Fruit fly (Drosophila melanogaster) whole organism, embryonic: ENCODE data around the gene mib1.
A peak's percentile ranks its signal among the peaks of the same experiment; 100 is the strongest.

Experiments used
- Bdp1 ChIP-seq: fragments of 200-800 bp; sonication (Bioruptor generic); optimal IDR thresholded peaks from 3 replicates; lab custom pipeline; 2016; ENCODE audit warnings: missing biosample characterization, missing genetic modification characterization
- Blimp-1 ChIP-seq: fragments of 200-800 bp; sonication (Bioruptor generic); optimal IDR thresholded peaks from 3 replicates; lab custom pipeline; 2018; ENCODE audit warnings: missing biosample characterization, missing genetic modification characterization, mild to moderate bottlenecking, moderate library complexity, missing genetic modification reagents
- CG10274 ChIP-seq: fragments of 200-800 bp; sonication (Bioruptor generic); optimal IDR thresholded peaks from 3 replicates; lab custom pipeline; 2017; ENCODE audit warnings: missing biosample characterization, mild to moderate bottlenecking, missing genetic modification characterization
- CG10959 ChIP-seq: fragments of 200-800 bp; sonication (Bioruptor generic); IDR thresholded peaks from 2 replicates; pipeline ENCODE4 v1.3.6; 2022; ENCODE audit warnings: missing biosample characterization, missing genetic modification characterization
- CG11085 ChIP-seq: fragments of 200-800 bp; sonication (Bioruptor generic); IDR thresholded peaks from 2 replicates; pipeline ENCODE4 v1.3.6; 2022; ENCODE audit warnings: missing biosample characterization, missing genetic modification characterization
- CG12299 ChIP-seq: fragments of 200-800 bp; sonication (Bioruptor generic); optimal IDR thresholded peaks from 2 replicates; lab custom pipeline; 2018; ENCODE audit warnings: missing biosample characterization, mild to moderate bottlenecking, missing genetic modification characterization
- CG12769 ChIP-seq: fragments of 200-800 bp; sonication (Bioruptor generic); optimal IDR thresholded peaks from 2 replicates; lab custom pipeline; 2019; ENCODE audit warnings: missing biosample characterization, mild to moderate bottlenecking, missing genetic modification characterization, moderate library complexity
- CG14965 ChIP-seq: fragments of 200-800 bp; sonication (Bioruptor generic); optimal IDR thresholded peaks from 2 replicates; lab custom pipeline; 2016; ENCODE audit warnings: missing biosample characterization, missing genetic modification characterization, borderline replicate concordance
- CG15601 ChIP-seq: fragments of 200-800 bp; sonication (Bioruptor generic); optimal IDR thresholded peaks from 3 replicates; lab custom pipeline; 2019; ENCODE audit warnings: missing biosample characterization, mild to moderate bottlenecking, missing genetic modification characterization, moderate library complexity
- CG17186 ChIP-seq: fragments of 200-800 bp; sonication (Bioruptor generic); optimal IDR thresholded peaks from 3 replicates; lab custom pipeline; 2017; ENCODE audit warnings: missing biosample characterization, missing genetic modification reagents, missing genetic modification characterization
- CG31388 ChIP-seq: fragments of 200-800 bp; sonication (Bioruptor generic); optimal IDR thresholded peaks from 2 replicates; lab custom pipeline; 2016; ENCODE audit warnings: missing biosample characterization, missing genetic modification characterization
- CG34224 ChIP-seq: fragments of 200-800 bp; sonication (Bioruptor generic); IDR thresholded peaks from 3 replicates; pipeline ENCODE4 v1.3.6; 2022; ENCODE audit warnings: missing biosample characterization, missing genetic modification characterization; ENCODE audit not compliant: partially characterized antibody
- CG42726 ChIP-seq: fragments of 200-800 bp; sonication (Bioruptor generic); IDR thresholded peaks from 2 replicates; pipeline ENCODE4 v1.3.6; 2022; ENCODE audit warnings: missing biosample characterization, missing genetic modification characterization; ENCODE audit not compliant: partially characterized antibody
- CG4328 ChIP-seq: fragments of 200-800 bp; sonication (Bioruptor generic); optimal IDR thresholded peaks from 3 replicates; lab custom pipeline; 2017; ENCODE audit warnings: missing biosample characterization, missing genetic modification reagents, missing genetic modification characterization
- CG43689 ChIP-seq: fragments of 200-800 bp; sonication (Bioruptor generic); IDR thresholded peaks from 2 replicates; pipeline ENCODE4 v1.3.6; 2022; ENCODE audit warnings: missing biosample characterization, missing genetic modification characterization
- CG7372 ChIP-seq: fragments of 200-800 bp; sonication (Bioruptor generic); IDR thresholded peaks from 2 replicates; pipeline ENCODE4 v1.3.6; 2022; ENCODE audit warnings: missing biosample characterization, missing genetic modification characterization
- CG7556 ChIP-seq: fragments of 200-800 bp; sonication (Bioruptor generic); optimal IDR thresholded peaks from 2 replicates; lab custom pipeline; 2017; ENCODE audit warnings: missing biosample characterization, mild to moderate bottlenecking, missing genetic modification characterization
- CG8290 ChIP-seq, 3 experiments: fragments of 200-800 bp; sonication (Bioruptor generic); optimal IDR thresholded peaks; 2 replicates each; lab custom pipeline; 2016 to 2019; ENCODE audit warnings: missing biosample characterization in 3 of 3, missing genetic modification characterization in 3 of 3, mild to moderate bottlenecking in 2 of 3, moderate library complexity in 1 of 3
- CG9609 ChIP-seq: fragments of 200-800 bp; sonication (Bioruptor generic); optimal IDR thresholded peaks from 3 replicates; lab custom pipeline; 2016; ENCODE audit warnings: missing biosample characterization, missing genetic modification characterization
- CG9932 ChIP-seq: fragments of 200-800 bp; sonication (Bioruptor generic); IDR thresholded peaks from 2 replicates; pipeline ENCODE4 v1.3.6; 2022; ENCODE audit warnings: missing biosample characterization, missing genetic modification characterization
- CTCF ChIP-seq: fragments of 200-800 bp; sonication (Bioruptor generic); optimal IDR thresholded peaks from 2 replicates; lab custom pipeline; 2017; ENCODE audit warnings: missing biosample characterization, mild to moderate bottlenecking, missing genetic modification characterization, moderate library complexity
- HHEX ChIP-seq: fragments of 200-800 bp; sonication (Bioruptor generic); optimal IDR thresholded peaks from 3 replicates; lab custom pipeline; 2017; ENCODE audit warnings: missing biosample characterization, mild to moderate bottlenecking, missing genetic modification characterization, missing genetic modification reagents
- HLH54F ChIP-seq: fragments of 200-800 bp; sonication (Bioruptor generic); optimal IDR thresholded peaks from 3 replicates; lab custom pipeline; 2016; ENCODE audit warnings: missing biosample characterization, missing genetic modification characterization
- HmgZ ChIP-seq: fragments of 200-800 bp; sonication (Bioruptor generic); optimal IDR thresholded peaks from 2 replicates; lab custom pipeline; 2018; ENCODE audit warnings: missing biosample characterization, mild to moderate bottlenecking, missing genetic modification characterization
- Hmr ChIP-seq: fragments of 200-800 bp; sonication (Bioruptor generic); optimal IDR thresholded peaks from 3 replicates; lab custom pipeline; 2017; ENCODE audit warnings: mild to moderate bottlenecking, missing biosample characterization, missing genetic modification reagents, missing genetic modification characterization
- Hr39 ChIP-seq: fragments of >200 bp; optimal IDR thresholded peaks from 2 replicates; lab custom pipeline; 2017
- Nf-YA ChIP-seq: fragments of 200-800 bp; sonication (Bioruptor generic); IDR thresholded peaks from 2 replicates; pipeline ENCODE4 v1.3.6; 2022; ENCODE audit warnings: missing biosample characterization, missing genetic modification characterization
- PHDP ChIP-seq: fragments of 200-800 bp; sonication (Bioruptor generic); optimal IDR thresholded peaks from 3 replicates; lab custom pipeline; 2018; ENCODE audit warnings: missing biosample characterization, mild to moderate bottlenecking, missing genetic modification characterization, moderate library complexity
- Sox100B ChIP-seq: fragments of 200-800 bp; sonication (Bioruptor generic); optimal IDR thresholded peaks from 3 replicates; lab custom pipeline; 2018; ENCODE audit warnings: missing biosample characterization, mild to moderate bottlenecking, missing genetic modification characterization
- Xbp1 ChIP-seq: fragments of 200-800 bp; sonication (Bioruptor generic); optimal IDR thresholded peaks from 3 replicates; lab custom pipeline; 2016; ENCODE audit warnings: missing biosample characterization, mild to moderate bottlenecking, missing genetic modification characterization
- Xrp1 ChIP-seq: fragments of 200-800 bp; sonication (Bioruptor generic); IDR thresholded peaks from 2 replicates; pipeline ENCODE4 v1.3.6; 2022; ENCODE audit warnings: missing biosample characterization, missing genetic modification characterization
- cg ChIP-seq: fragments of 200-800 bp; sonication (Bioruptor generic); optimal IDR thresholded peaks from 3 replicates; lab custom pipeline; 2019; ENCODE audit warnings: missing biosample characterization, mild to moderate bottlenecking, missing genetic modification characterization, moderate library complexity
- chinmo ChIP-seq: fragments of 200-800 bp; sonication (Bioruptor generic); IDR thresholded peaks from 4 replicates; pipeline ENCODE4 v1.3.6; 2022; ENCODE audit warnings: missing biosample characterization, missing genetic modification characterization; ENCODE audit not compliant: partially characterized antibody
- croc ChIP-seq: fragments of 200-800 bp; sonication (Bioruptor generic); conservative IDR thresholded peaks from 3 replicates; pipeline ENCODE4 v1.3.6; 2022; ENCODE audit warnings: missing biosample characterization, missing genetic modification characterization
- dmrt99B ChIP-seq: fragments of 200-800 bp; sonication (Bioruptor generic); optimal IDR thresholded peaks from 2 replicates; lab custom pipeline; 2018; ENCODE audit warnings: missing biosample characterization, mild to moderate bottlenecking, missing genetic modification characterization, moderate library complexity
- fd3F ChIP-seq: fragments of 200-800 bp; sonication (Bioruptor generic); optimal IDR thresholded peaks from 2 replicates; lab custom pipeline; 2018; ENCODE audit warnings: missing biosample characterization, mild to moderate bottlenecking, missing genetic modification characterization, moderate library complexity
- fru ChIP-seq: fragments of >200 bp; optimal IDR thresholded peaks from 2 replicates; lab custom pipeline; 2017
- gt ChIP-seq: fragments of 200-800 bp; sonication (Bioruptor generic); IDR thresholded peaks from 2 replicates; pipeline ENCODE4 v1.3.6; 2022; ENCODE audit warnings: missing biosample characterization, missing genetic modification characterization
- hb ChIP-seq: fragments of 200-800 bp; sonication (Bioruptor generic); IDR thresholded peaks from 3 replicates; pipeline ENCODE4 v1.3.6; 2022; ENCODE audit warnings: missing biosample characterization, missing genetic modification characterization; ENCODE audit not compliant: partially characterized antibody
- nau ChIP-seq: fragments of 200-800 bp; sonication (Bioruptor generic); optimal IDR thresholded peaks from 3 replicates; lab custom pipeline; 2017; ENCODE audit warnings: missing biosample characterization, mild to moderate bottlenecking, missing genetic modification characterization, missing genetic modification reagents
- nmo ChIP-seq: fragments of 200-800 bp; sonication (Bioruptor generic); optimal IDR thresholded peaks from 2 replicates; lab custom pipeline; 2018; ENCODE audit warnings: missing biosample characterization, mild to moderate bottlenecking, missing genetic modification characterization, moderate library complexity
- pho ChIP-seq: fragments of 200-800 bp; sonication (Bioruptor generic); optimal IDR thresholded peaks from 2 replicates; lab custom pipeline; 2016; ENCODE audit warnings: missing biosample characterization, missing genetic modification characterization
- pnt ChIP-seq: fragments of 200-800 bp; sonication (Bioruptor generic); optimal IDR thresholded peaks from 3 replicates; lab custom pipeline; 2016; ENCODE audit warnings: missing biosample characterization, missing genetic modification characterization
- rib ChIP-seq: fragments of 200-800 bp; sonication (Bioruptor generic); IDR thresholded peaks from 2 replicates; pipeline ENCODE4 v1.3.6; 2022; ENCODE audit warnings: missing biosample characterization, missing genetic modification characterization
- schlank ChIP-seq: fragments of 200-800 bp; sonication (Bioruptor generic); optimal IDR thresholded peaks from 2 replicates; lab custom pipeline; 2018; ENCODE audit warnings: missing biosample characterization, mild to moderate bottlenecking, missing genetic modification characterization
- seq ChIP-seq: fragments of 200-800 bp; sonication (Bioruptor generic); IDR thresholded peaks from 2 replicates; pipeline ENCODE4 v1.3.6; 2022; ENCODE audit warnings: missing biosample characterization, missing genetic modification characterization
- slbo ChIP-seq: fragments of 200-800 bp; sonication (Bioruptor generic); IDR thresholded peaks from 2 replicates; pipeline ENCODE4 v1.3.6; 2022; ENCODE audit warnings: missing biosample characterization, missing genetic modification characterization
- stwl ChIP-seq: fragments of 200-800 bp; sonication (Bioruptor generic); optimal IDR thresholded peaks from 3 replicates; lab custom pipeline; 2018; ENCODE audit warnings: missing biosample characterization, mild to moderate bottlenecking, missing genetic modification characterization, moderate library complexity
- twi ChIP-seq: fragments of 200-800 bp; optimal IDR thresholded peaks from 2 replicates; lab custom pipeline; 2019; ENCODE audit warnings: missing biosample characterization, mild to moderate bottlenecking, missing genetic modification characterization, moderate library complexity
- unpg ChIP-seq: fragments of 200-800 bp; sonication (Bioruptor generic); optimal IDR thresholded peaks from 3 replicates; lab custom pipeline; 2018; ENCODE audit warnings: missing biosample characterization, mild to moderate bottlenecking, missing genetic modification characterization, moderate library complexity

mib1 gene

DNA sequence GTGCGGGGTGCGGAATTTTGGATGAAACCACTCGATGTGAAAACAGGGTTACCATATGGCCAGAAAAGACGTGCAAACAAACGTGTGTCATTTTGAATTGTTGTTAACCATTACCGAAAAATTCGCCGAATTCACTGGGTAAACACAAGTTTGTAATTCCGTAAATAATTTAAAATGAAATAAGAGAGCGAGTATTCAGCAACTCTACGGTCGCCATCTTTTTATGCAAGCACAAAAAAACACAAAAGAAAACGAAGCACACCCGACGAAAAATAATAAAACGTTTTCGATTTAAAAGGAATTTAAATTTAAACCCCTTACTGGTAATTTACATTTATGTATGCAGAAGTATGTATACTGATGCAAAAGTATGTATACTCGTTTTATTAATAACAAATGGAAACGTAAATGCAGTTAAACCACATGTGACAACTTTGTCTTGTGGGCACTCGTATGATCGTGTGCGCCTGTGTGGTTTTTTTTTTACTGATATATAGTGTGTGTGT, 34.3 kb upstream of the mib1 start (continued):
- TF ChIP-seq CG11085 (GFP tag; lab: Robert Waterston, UW) (peak; percentile 81), Bdp1 (peak; percentile 84), gt (GFP tag; lab: Robert Waterston, UW) (peak; percentile 53; the same call in 1 of the 2 replicates), CG15601 (peak; percentile 93), Sox100B (GFP tag; lab: Kevin White, UChicago) (peak; percentile 89), Nf-YA (GFP tag; lab: Robert Waterston, UW) (peak; percentile 74; the same call in 1 of the 2 replicates), CG43689 (peak; percentile 70), seq (GFP tag; lab: Robert Waterston, UW) (peak; percentile 96), stwl (tag; lab: Kevin White, UChicago) (peak; percentile 39), CG31388 (GFP tag; lab: Kevin White, UChicago) (peak; percentile 52), nmo (GFP tag; lab: Kevin White, UChicago) (peak; percentile 90), PHDP (tag; lab: Kevin White, UChicago) (peak; percentile 97), CG9932 (peak; percentile 90), CG12769 (peak; percentile 90), nau (GFP tag; lab: Kevin White, UChicago) (peak; percentile 85), pnt (peak; percentile 78), cg (GFP tag; lab: Kevin White, UChicago) (peak; percentile 83), HmgZ (tag; lab: Kevin White, UChicago) (peak; percentile 95), CG12299 (peak; percentile 94), CG10959 (GFP tag; lab: Robert Waterston, UW) (peak; percentile 84), CG42726 (GFP tag; lab: Robert Waterston, UW) (no peak), CG9609 (GFP tag; lab: Kevin White, UChicago) (peak; percentile 83), CG34224 (GFP tag; lab: Robert Waterston, UW) (no peak), croc (GFP tag; lab: Robert Waterston, UW) (peak; percentile 74), HHEX (peak; percentile 92), rib (peak; percentile 88), schlank (tag; lab: Kevin White, UChicago) (peak; percentile 88), CG7556 (GFP tag; lab: Kevin White, UChicago) (peak; percentile 89), fd3F (GFP tag; lab: Kevin White, UChicago) (peak; percentile 92), CG4328 (GFP tag; lab: Kevin White, UChicago) (peak; percentile 75), Xrp1 (peak; percentile 96), slbo (GFP tag; lab: Robert Waterston, UW) (peak; percentile 86), Hr39 (lab: Kevin White, UChicago) (no peak), fru (no peak), CTCF (GFP tag; lab: Kevin White, UChicago) (peak; percentile 39), pho (peak; percentile 92), CG10274 (GFP tag; lab: Kevin White, UChicago) (peak; percentile 54), CG7372 (GFP tag; lab: Robert Waterston, UW) (peak; percentile 89), Blimp-1 (GFP tag; lab: Kevin White, UChicago) (peak; percentile 93), chinmo (GFP tag; lab: Robert Waterston, UW) (no peak), unpg (GFP tag; lab: Kevin White, UChicago) (peak; percentile 97), CG14965 (GFP tag; lab: Kevin White, UChicago) (peak; percentile 28), HLH54F (GFP tag; lab: Kevin White, UChicago) (peak; percentile 88), hb (GFP tag; lab: Robert Waterston, UW) (no peak), Hmr (peak; percentile 94), dmrt99B (tag; lab: Kevin White, UChicago) (peak; percentile 94), twi (tag; lab: Kevin White, UChicago) (peak; percentile 69), Xbp1 (peak; percentile 90), CG8290 (GFP tag; optimal IDR thresholded peaks at IDR 0.05; lab: Kevin White, UChicago) (peak; percentile 78), CG8290 (tag; optimal IDR thresholded peaks at IDR 0.05; lab: Kevin White, UChicago) (peak in 1 of 2 experiments; percentile 94), CG17186 (peak; percentile 68)
